Worm (Caenorhabditis elegans): ENCODE results near the gene srw-54.

ce11 chrV:16580424-16580823 is 30.7 kb upstream of the srw-54 start, which contains the start of gene nhr-271:
- TF ChIP-seq zag-1 (tag; optimal IDR thresholded peaks at IDR 0.05) (no peak), mxl-2 (GFP tag; conservative IDR thresholded peaks at IDR 0.05) (no peak), egl-27 (tag; optimal IDR thresholded peaks at IDR 0.05) (no peak), dpl-1 (GFP tag; optimal IDR thresholded peaks at IDR 0.05) (no peak), D1046.2 (GFP tag; IDR thresholded peaks at IDR 0.05) (no peak), mdl-1 (tag; optimal IDR thresholded peaks at IDR 0.05) (no peak), nhr-11 (tag; optimal IDR thresholded peaks at IDR 0.05) (no peak), Y105C5A.15 (GFP tag; IDR thresholded peaks at IDR 0.05) (no peak)

Measured in whole organism, L4 larva.